Worm (Caenorhabditis elegans) whole organism, L2 larva: ENCODE results near the gene sru-40.

Experiments used
- C34F6.9 ChIP-seq: fragments of 150-350 bp; optimal IDR thresholded peaks from 2 replicates; lab custom pipeline; 2014; ENCODE audit warnings: missing biosample characterization, missing genetic modification characterization
- R02D3.7 ChIP-seq: fragments of 150-350 bp; optimal IDR thresholded peaks from 2 replicates; lab custom pipeline; 2014; ENCODE audit warnings: missing biosample characterization, missing genetic modification characterization
- Y55F3AM.14 ChIP-seq: fragments of 200-800 bp; sonication (Bioruptor generic); optimal IDR thresholded peaks from 2 replicates; lab custom pipeline; 2018; ENCODE audit warnings: mild to moderate bottlenecking, missing genetic modification characterization, missing compliant biosample characterization
- aly-2 ChIP-seq: fragments of 150-350 bp; optimal IDR thresholded peaks from 2 replicates; lab custom pipeline; 2014; ENCODE audit warnings: missing biosample characterization, missing genetic modification characterization
- blmp-1 ChIP-seq: sonication (generic microtip); optimal IDR thresholded peaks from 2 replicates; lab custom pipeline; 2017; ENCODE audit warnings: missing genetic modification characterization, mild to moderate bottlenecking, missing compliant biosample characterization, antibody characterized with exemption, moderate library complexity; ENCODE audit not compliant: insufficient read depth
- ceh-16 ChIP-seq: fragments of 150-350 bp; optimal IDR thresholded peaks from 2 replicates; lab custom pipeline; 2014; ENCODE audit warnings: missing biosample characterization, missing genetic modification characterization
- ceh-82 ChIP-seq: fragments of 150-350 bp; optimal IDR thresholded peaks from 2 replicates; lab custom pipeline; 2014; ENCODE audit warnings: missing biosample characterization, missing genetic modification characterization
- crh-2 ChIP-seq: sonication (generic microtip); optimal IDR thresholded peaks from 2 replicates; lab custom pipeline; 2017; ENCODE audit warnings: missing biosample characterization, missing genetic modification characterization
- dmd-4 ChIP-seq: sonication (generic microtip); optimal IDR thresholded peaks from 2 replicates; lab custom pipeline; 2017; ENCODE audit warnings: missing biosample characterization, missing genetic modification characterization
- egl-27 ChIP-seq: sonication (generic microtip); optimal IDR thresholded peaks from 3 replicates; lab custom pipeline; 2017; ENCODE audit warnings: missing biosample characterization, missing genetic modification reagents, missing genetic modification characterization
- elt-3 ChIP-seq: sonication (generic microtip); optimal IDR thresholded peaks from 2 replicates; lab custom pipeline; 2017; ENCODE audit warnings: missing biosample characterization, missing genetic modification characterization
- fos-1 ChIP-seq: fragments of 150-350 bp; optimal IDR thresholded peaks from 2 replicates; lab custom pipeline; 2014; ENCODE audit warnings: missing biosample characterization, missing genetic modification characterization
- gmeb-1 ChIP-seq: fragments of 150-350 bp; optimal IDR thresholded peaks from 2 replicates; lab custom pipeline; 2014; ENCODE audit warnings: missing biosample characterization, missing genetic modification characterization
- lin-13 ChIP-seq: fragments of 150-350 bp; optimal IDR thresholded peaks from 2 replicates; lab custom pipeline; 2014; ENCODE audit warnings: missing biosample characterization, missing genetic modification reagents, missing genetic modification characterization
- lsy-2 ChIP-seq, 2 experiments: fragments of 150-350 bp in 1 of 2; sonication (generic microtip) in 1 of 2; optimal IDR thresholded peaks; 2 replicates each; lab custom pipeline; 2014 to 2017; ENCODE audit warnings: missing biosample characterization in 2 of 2, missing genetic modification characterization in 2 of 2
- mab-5 ChIP-seq: fragments of 150-350 bp; optimal IDR thresholded peaks from 2 replicates; lab custom pipeline; 2014; ENCODE audit warnings: missing biosample characterization, missing genetic modification characterization
- mbf-1 ChIP-seq: sonication (generic microtip); optimal IDR thresholded peaks from 2 replicates; lab custom pipeline; 2017; ENCODE audit warnings: missing biosample characterization, missing genetic modification characterization
- mdl-1 ChIP-seq, 2 experiments: fragments of 150-350 bp in 1 of 2; sonication (generic microtip) in 1 of 2; optimal IDR thresholded peaks; 2 replicates each; lab custom pipeline; 2017; ENCODE audit warnings: missing biosample characterization in 2 of 2, missing genetic modification characterization in 2 of 2
- nhr-11 ChIP-seq: fragments of 150-350 bp; optimal IDR thresholded peaks from 2 replicates; lab custom pipeline; 2014; ENCODE audit warnings: missing biosample characterization, missing genetic modification characterization
- nhr-12 ChIP-seq: fragments of 150-350 bp; optimal IDR thresholded peaks from 2 replicates; lab custom pipeline; 2014; ENCODE audit warnings: missing biosample characterization, missing genetic modification characterization
- nhr-129 ChIP-seq: fragments of 150-350 bp; optimal IDR thresholded peaks from 2 replicates; lab custom pipeline; 2014; ENCODE audit warnings: missing biosample characterization, missing genetic modification characterization
- nhr-237 ChIP-seq: fragments of 150-350 bp; optimal IDR thresholded peaks from 2 replicates; lab custom pipeline; 2014; ENCODE audit warnings: missing biosample characterization, missing genetic modification characterization
- nhr-25 ChIP-seq: fragments of 150-350 bp; sonication (generic microtip); optimal IDR thresholded peaks from 3 replicates; lab custom pipeline; 2014; ENCODE audit warnings: missing biosample characterization, missing genetic modification characterization
- nhr-77 ChIP-seq: fragments of 150-350 bp; optimal IDR thresholded peaks from 2 replicates; lab custom pipeline; 2014; ENCODE audit warnings: missing biosample characterization, missing genetic modification characterization
- peb-1 ChIP-seq: fragments of 150-350 bp; optimal IDR thresholded peaks from 2 replicates; lab custom pipeline; 2014; ENCODE audit warnings: missing biosample characterization, missing genetic modification characterization
- sem-4 ChIP-seq: fragments of 150-350 bp; optimal IDR thresholded peaks from 2 replicates; lab custom pipeline; 2014; ENCODE audit warnings: missing biosample characterization, missing genetic modification reagents, missing genetic modification characterization
- skn-1 ChIP-seq: sonication (generic microtip); optimal IDR thresholded peaks from 2 replicates; lab custom pipeline; 2017; ENCODE audit warnings: missing biosample characterization, missing genetic modification characterization
- sma-3 ChIP-seq: sonication (generic microtip); optimal IDR thresholded peaks from 2 replicates; lab custom pipeline; 2016; ENCODE audit warnings: missing genetic modification reagents, missing genetic modification characterization, missing compliant biosample characterization
- snpc-4 ChIP-seq: fragments of 150-350 bp; optimal IDR thresholded peaks from 2 replicates; lab custom pipeline; 2014; ENCODE audit warnings: missing biosample characterization, missing genetic modification characterization
- unc-55 ChIP-seq: fragments of 150-350 bp; sonication (generic microtip); optimal IDR thresholded peaks from 3 replicates; lab custom pipeline; 2014; ENCODE audit warnings: missing biosample characterization, missing genetic modification reagents, missing genetic modification characterization
- unc-62 ChIP-seq: fragments of 150-350 bp; optimal IDR thresholded peaks from 2 replicates; lab custom pipeline; 2014; ENCODE audit warnings: missing biosample characterization, missing genetic modification reagents, missing genetic modification characterization
- ztf-1 ChIP-seq: fragments of 200-800 bp; sonication (Bioruptor generic); conservative IDR thresholded peaks from 2 replicates; pipeline ENCODE4 v1.3.6; 2022; ENCODE audit warnings: missing genetic modification characterization, missing compliant biosample characterization
- ztf-11 ChIP-seq: sonication (generic microtip); optimal IDR thresholded peaks from 2 replicates; lab custom pipeline; 2017; ENCODE audit warnings: missing biosample characterization, missing genetic modification characterization
- ztf-4 ChIP-seq: fragments of 150-350 bp; optimal IDR thresholded peaks from 2 replicates; lab custom pipeline; 2014; ENCODE audit warnings: missing biosample characterization, missing genetic modification characterization

The sru-40 gene

ce11 chrV:9835945-9836344, 2.1 kb upstream of the sru-40 start, which contains the start of gene sru-38:
sru-38 (minus strand) TSS chrV:9836045.
- TF ChIP-seq nhr-237 (tag; lab: Kevin White, UChicago) (no peak), sem-4 (tag; lab: Kevin White, UChicago) (no peak), blmp-1 (tag; lab: Kevin White, UChicago) (no peak), R02D3.7 (tag; lab: Kevin White, UChicago) (no peak), nhr-129 (tag; lab: Kevin White, UChicago) (no peak), aly-2 (no peak), nhr-11 (tag; lab: Kevin White, UChicago) (no peak)
- TF ChIP-seq, all 48 proteins: peak for 0

- TF ChIP-seq nhr-25: no peak
- no peak for TF ChIP-seq snpc-4
- no peak for TF ChIP-seq unc-62 (GFP tag; lab: Kevin White, UChicago)
- no peak for TF ChIP-seq unc-55
- no peak for TF ChIP-seq ztf-11 (tag; lab: Kevin White, UChicago)
- no peak for TF ChIP-seq mab-5 (tag; lab: Kevin White, UChicago)
- TF ChIP-seq peb-1 (tag; lab: Kevin White, UChicago): no peak
- no peak for TF ChIP-seq ztf-4
- no peak for TF ChIP-seq nhr-77 (tag; lab: Kevin White, UChicago)
- no peak for TF ChIP-seq Y55F3AM.14 (GFP tag; lab: Kevin White, UChicago)
- TF ChIP-seq ceh-82 (tag; lab: Kevin White, UChicago): no peak
- no peak for TF ChIP-seq elt-3 (tag; lab: Kevin White, UChicago)
- TF ChIP-seq sem-4 (tag; lab: Kevin White, UChicago): no peak
- no peak for TF ChIP-seq egl-27 (tag; lab: Kevin White, UChicago)
Measured at ce11 chrV:9824149-9824548, 9.7 kb downstream of the sru-40 start, which contains the start of gene str-2. str-2 (minus strand) TSS chrV:9824249.

- TF ChIP-seq egl-27 (tag; lab: Kevin White, UChicago) (no peak), lsy-2 (tag; optimal IDR thresholded peaks at IDR 0.05; lab: Kevin White, UChicago) (no peak), aly-2 (no peak), snpc-4 (no peak), fos-1 (tag; lab: Kevin White, UChicago) (no peak), C34F6.9 (no peak), skn-1 (tag; lab: Kevin White, UChicago) (no peak), nhr-12 (tag; lab: Kevin White, UChicago) (no peak)
- TF ChIP-seq, all 48 proteins: peak for 0
Measured at ce11 chrV:9821724-9822123, 12.1 kb downstream of the sru-40 start, which contains the start of gene str-193. str-193 (minus strand) TSS chrV:9821824.

ce11 chrV:9816390-9816789, 17.4 kb downstream of the sru-40 start, which contains the start of gene sru-31:
sru-31 (plus strand) TSS chrV:9816690.
- no peak for TF ChIP-seq R02D3.7 (tag; lab: Kevin White, UChicago)
- TF ChIP-seq ztf-1 (GFP tag; lab: Robert Waterston, UW): no peak
- no peak for TF ChIP-seq crh-2 (tag; lab: Kevin White, UChicago)
- TF ChIP-seq nhr-25: no peak
- TF ChIP-seq nhr-129 (tag; lab: Kevin White, UChicago): no peak

ce11 chrV:9813527-9813926, 20.3 kb downstream of the sru-40 start, which contains the start of gene sru-30:
sru-30 (plus strand) TSS chrV:9813827.
- TF ChIP-seq mbf-1 (tag; lab: Kevin White, UChicago): no peak
- TF ChIP-seq ceh-82 (tag; lab: Kevin White, UChicago): no peak
- no peak for TF ChIP-seq gmeb-1 (tag; lab: Kevin White, UChicago)
- TF ChIP-seq mdl-1 (tag; optimal IDR thresholded peaks at IDR 0.05; lab: Kevin White, UChicago): no peak
- TF ChIP-seq ceh-16: no peak
- no peak for TF ChIP-seq Y55F3AM.14 (GFP tag; lab: Kevin White, UChicago)
- no peak for TF ChIP-seq nhr-25
- TF ChIP-seq sma-3 (GFP tag; lab: Kevin White, UChicago): no peak
- no peak for TF ChIP-seq sem-4 (tag; lab: Kevin White, UChicago)
- TF ChIP-seq dmd-4: no peak
- TF ChIP-seq elt-3 (tag; lab: Kevin White, UChicago): no peak
- TF ChIP-seq nhr-237 (tag; lab: Kevin White, UChicago): no peak
- no peak for TF ChIP-seq nhr-11 (tag; lab: Kevin White, UChicago)
- TF ChIP-seq snpc-4: no peak
- TF ChIP-seq nhr-12 (tag; lab: Kevin White, UChicago): no peak
- no peak for TF ChIP-seq lin-13 (GFP tag; lab: Kevin White, UChicago)
- TF ChIP-seq, all 48 proteins: peak for 0
